Fruit fly (Drosophila melanogaster): ENCODE results near the gene Unc-115b.
"Not testable (repeated sequence)": the region's sequence is repeated elsewhere in the genome, so short reads cannot be mapped to it uniquely, and the experiment has no call there.

The Unc-115b gene

DNA sequence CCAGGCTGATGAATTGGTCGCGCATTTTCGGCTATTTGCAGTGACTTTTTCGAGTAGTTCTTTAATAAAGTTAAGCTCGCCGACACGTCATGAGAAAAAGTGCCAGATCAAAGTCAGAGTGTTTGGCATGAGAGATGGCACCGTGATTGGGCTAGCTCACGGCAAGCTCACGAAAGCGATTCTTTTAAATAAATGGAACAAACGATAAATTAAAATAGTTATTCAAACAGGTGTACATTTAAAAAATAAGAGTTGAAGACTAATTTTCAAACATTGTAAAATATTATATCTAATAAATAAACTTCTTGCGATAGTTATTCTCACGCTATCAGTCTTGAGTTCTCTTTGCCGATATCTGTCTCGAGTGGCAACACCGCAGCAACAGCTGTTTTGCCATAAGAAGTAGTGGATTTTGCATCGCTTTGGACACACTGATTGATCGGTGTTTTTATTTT lies at the start of gene Unc-115b, which contains the start of the genes p24-2 and CG32939:
Gene Unc-115b (minus strand): TSS at position 101 of the 455 bp plus-strand sequence.
Gene p24-2 (minus strand): TSS at position 120 of the 455 bp plus-strand sequence.
Gene CG32939 (plus strand): TSS at position 405 of the 455 bp plus-strand sequence.
- TF ChIP-seq CG4318, CG6276, CG6792 (GFP tag; optimal IDR thresholded peaks at IDR 0.05): not testable (repeated sequence)

DNA sequence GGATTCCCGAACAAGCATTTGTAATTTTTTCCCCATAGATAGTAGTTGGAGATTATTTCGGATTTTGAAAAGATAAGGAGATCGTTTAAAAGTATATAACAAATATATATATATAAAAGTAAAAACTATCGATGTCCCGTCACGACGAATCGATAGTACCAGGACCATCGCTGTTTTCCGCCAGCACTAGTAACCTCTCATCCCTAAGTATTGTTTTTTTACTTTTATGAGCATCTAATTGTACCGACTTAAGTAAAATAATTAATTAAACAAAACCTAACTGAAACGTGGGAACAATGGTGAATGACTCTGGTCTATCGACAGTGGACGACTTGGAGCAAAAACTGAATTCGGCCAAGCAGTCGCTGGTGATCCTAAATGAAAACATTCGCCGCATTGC lies 48.1 kb upstream of the Unc-115b start, which contains the start of gene Pnn:
Gene Pnn (plus strand): TSS at position 187 of the 400 bp plus-strand sequence.
- TF ChIP-seq Eip78C (GFP tag), result peak; percentile 43
- TF ChIP-seq Hr38 (GFP tag; optimal IDR thresholded peaks at IDR 0.05), result no peak

DNA sequence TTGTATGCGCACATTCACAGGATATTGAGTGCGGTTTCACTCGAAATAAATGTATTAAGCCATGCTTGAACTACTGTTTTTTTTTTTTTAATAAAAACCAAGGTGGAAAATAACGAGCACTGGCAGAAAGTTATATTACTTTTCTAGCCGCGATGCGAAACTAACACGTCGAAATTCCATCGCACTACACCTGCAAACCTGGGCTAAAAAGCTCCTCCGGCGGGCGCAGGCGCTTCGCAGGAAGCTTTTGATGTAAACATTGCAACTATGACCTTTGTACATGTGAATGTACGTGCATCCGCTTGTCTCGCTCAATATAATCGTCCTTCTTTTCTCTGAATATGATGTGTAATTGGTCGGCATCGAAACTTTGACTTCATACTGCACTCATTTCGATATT lies 47.2 kb upstream of the Unc-115b start, which contains the start of gene side-VII:
Gene side-VII (minus strand): TSS at position 187 of the 400 bp plus-strand sequence.
- TF ChIP-seq CG10631 (GFP tag; optimal IDR thresholded peaks at IDR 0.05) (no peak), salr (GFP tag; optimal IDR thresholded peaks at IDR 0.05) (no peak), Hr39 (GFP tag; optimal IDR thresholded peaks at IDR 0.05) (no peak), CG11762 (GFP tag; optimal IDR thresholded peaks at IDR 0.05; ENCODE audit: insufficient read depth) (no peak), esn (GFP tag; optimal IDR thresholded peaks at IDR 0.05) (no peak), dac (GFP tag; optimal IDR thresholded peaks at IDR 0.05) (no peak), CG9139 (GFP tag; optimal IDR thresholded peaks at IDR 0.05) (no peak), achi (GFP tag; optimal IDR thresholded peaks at IDR 0.05) (no peak), CG32006 (GFP tag; optimal IDR thresholded peaks at IDR 0.05) (no peak), CG16779 (tag; optimal IDR thresholded peaks at IDR 0.05) (no peak), CG6792 (GFP tag; optimal IDR thresholded peaks at IDR 0.05) (no peak), Blimp-1 (GFP tag; optimal IDR thresholded peaks at IDR 0.05) (no peak), CG4318 (GFP tag; optimal IDR thresholded peaks at IDR 0.05) (no peak), Gug (GFP tag; IDR thresholded peaks at IDR 0.05) (no peak)

DNA sequence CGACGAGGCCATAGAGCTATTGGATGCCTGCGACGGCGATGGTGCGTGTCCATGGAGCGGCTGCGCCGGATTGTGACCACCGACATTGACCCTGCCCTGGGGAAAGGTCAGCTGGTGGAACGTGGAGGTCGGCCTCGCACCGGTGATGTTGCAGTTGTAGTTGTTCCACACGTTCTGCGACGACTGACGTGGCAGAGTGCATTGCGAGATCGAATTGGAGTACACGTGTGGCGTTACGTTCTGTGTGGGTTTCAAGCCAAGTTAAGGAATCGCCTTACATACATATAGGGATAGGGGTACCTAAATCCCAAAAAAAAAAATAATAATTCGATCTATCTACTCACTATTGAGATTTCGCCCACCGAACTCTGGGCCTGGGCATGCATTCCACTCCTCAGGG lies 42.6 kb upstream of the Unc-115b start:
- TF ChIP-seq svp (GFP tag) (peak; percentile 54), CG1621 (tag; optimal IDR thresholded peaks at IDR 0.05) (no peak), Ets96B (tag; optimal IDR thresholded peaks at IDR 0.05) (no peak)

DNA sequence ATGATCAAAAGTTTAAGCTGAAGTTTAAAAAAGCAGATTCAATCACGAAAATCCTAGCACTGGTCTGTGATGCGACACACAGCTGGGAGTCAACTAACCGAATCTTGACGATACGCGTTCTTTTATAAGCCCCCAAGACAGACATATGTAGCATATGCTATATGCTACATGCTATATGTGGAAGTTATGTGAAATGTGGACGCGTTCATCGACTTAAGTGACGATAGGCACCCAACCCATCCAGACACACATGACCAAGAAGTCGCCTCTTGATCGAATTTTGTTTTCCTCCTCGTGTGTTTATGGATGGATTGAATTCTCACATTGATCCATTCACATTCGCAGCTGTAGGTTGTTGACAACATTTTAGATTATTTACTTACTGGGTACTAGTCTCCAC lies 40.6 kb upstream of the Unc-115b start, which contains the start of gene alphaTub85E:
Gene alphaTub85E (minus strand): TSS at position 101 of the 400 bp plus-strand sequence.
- TF ChIP-seq CG1621 (tag; optimal IDR thresholded peaks at IDR 0.05) (no peak), Hr39 (GFP tag; optimal IDR thresholded peaks at IDR 0.05) (no peak)

DNA sequence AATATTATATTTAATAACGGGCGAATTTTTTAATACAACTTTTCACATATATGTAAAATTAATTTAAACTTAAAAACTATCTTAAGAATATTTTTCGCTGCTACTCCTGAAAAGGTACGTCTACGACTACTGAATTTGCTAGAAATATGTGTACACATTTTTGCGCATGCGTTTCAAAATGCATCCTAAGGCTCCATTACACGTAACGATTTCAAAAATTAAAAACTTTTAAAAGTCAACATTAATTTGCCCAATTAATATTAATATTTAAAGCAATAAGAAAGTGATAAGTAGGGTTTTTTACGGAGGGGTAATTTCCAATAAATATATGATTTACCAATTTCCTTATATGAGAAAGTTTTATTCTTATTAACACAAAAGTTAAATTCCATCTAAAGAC lies 38.2 kb upstream of the Unc-115b start, which contains the start of gene FoxP:
Gene FoxP (minus strand): TSS at position 89 of the 400 bp plus-strand sequence.
- no peak for TF ChIP-seq CG9139 (GFP tag; optimal IDR thresholded peaks at IDR 0.05)
- no peak for TF ChIP-seq salr (GFP tag; optimal IDR thresholded peaks at IDR 0.05)
- TF ChIP-seq cyc (GFP tag; optimal IDR thresholded peaks at IDR 0.05), result no peak
- TF ChIP-seq CG4318 (GFP tag; optimal IDR thresholded peaks at IDR 0.05), result no peak
- TF ChIP-seq Blimp-1 (GFP tag; optimal IDR thresholded peaks at IDR 0.05), result no peak
- no peak for TF ChIP-seq CG6792 (GFP tag; optimal IDR thresholded peaks at IDR 0.05)
- no peak for TF ChIP-seq ss (GFP tag; optimal IDR thresholded peaks at IDR 0.05)
- TF ChIP-seq vri (GFP tag; optimal IDR thresholded peaks at IDR 0.05), result no peak
- no peak for TF ChIP-seq CG8119 (GFP tag; IDR thresholded peaks at IDR 0.05)
- no peak for TF ChIP-seq Sox14 (GFP tag; optimal IDR thresholded peaks at IDR 0.05)
- TF ChIP-seq CG7368 (GFP tag; optimal IDR thresholded peaks at IDR 0.05), result no peak
- no peak for TF ChIP-seq fkh (GFP tag; optimal IDR thresholded peaks at IDR 0.05)
- no peak for TF ChIP-seq eg (GFP tag; IDR thresholded peaks at IDR 0.05)
- TF ChIP-seq Eip75B (GFP tag; optimal IDR thresholded peaks at IDR 0.05), result no peak
- TF ChIP-seq CG10669 (GFP tag; optimal IDR thresholded peaks at IDR 0.05), result no peak
- TF ChIP-seq CG11902 (GFP tag; optimal IDR thresholded peaks at IDR 0.05), result no peak
- no peak for TF ChIP-seq Hr4 (GFP tag; optimal IDR thresholded peaks at IDR 0.05)
- TF ChIP-seq acj6 (GFP tag; optimal IDR thresholded peaks at IDR 0.05), result no peak
- no peak for TF ChIP-seq Eip78C (GFP tag)
- TF ChIP-seq CG6276 (GFP tag; optimal IDR thresholded peaks at IDR 0.05), result no peak

Data from whole organism, prepupa.